Worm (Caenorhabditis elegans): Measurements from ENCODE around the gene W02D7.4.
A peak's percentile ranks its signal among the peaks of the same experiment; 100 is the strongest.

Gene W02D7.4

ce11 chrV:8305940-8306339, 8.5 kb upstream of the W02D7.4 start:
- peak; percentile 74 for TF ChIP-seq dmd-6 (GFP tag; IDR thresholded peaks at IDR 0.05)
- no peak for TF ChIP-seq R02D3.7 (tag; optimal IDR thresholded peaks at IDR 0.05)
- TF ChIP-seq daf-16 (GFP tag; optimal IDR thresholded peaks at IDR 0.05): no peak
- peak; percentile 38 for TF ChIP-seq daf-16 (tag; optimal IDR thresholded peaks at IDR 0.05)
- peak; percentile 46 for TF ChIP-seq pqm-1 (tag; optimal IDR thresholded peaks at IDR 0.05)
- TF ChIP-seq dve-1 (tag; optimal IDR thresholded peaks at IDR 0.05; ENCODE audit: insufficient read depth): peak; percentile 43

ce11 chrV:8304461-8305195, 7.2 kb upstream of the W02D7.4 start, which contains the start of gene W02D7.11:
Gene W02D7.11, minus strand, starts transcription at chrV:8304511.
- TF ChIP-seq nhr-48 (tag; optimal IDR thresholded peaks at IDR 0.05) (no peak), ZK546.5 (tag; optimal IDR thresholded peaks at IDR 0.05) (no peak), T26A8.4 (GFP tag; IDR thresholded peaks at IDR 0.05) (no peak), ceh-20 (GFP tag; IDR thresholded peaks at IDR 0.05) (no peak), lin-29 (GFP tag; IDR thresholded peaks at IDR 0.05) (no peak), unc-62 (GFP tag; optimal IDR thresholded peaks at IDR 0.05 in 1 of 2) (no peak), unc-62 (tag; optimal IDR thresholded peaks at IDR 0.05) (no peak), Y5F2A.4 (GFP tag; optimal IDR thresholded peaks at IDR 0.05) (no peak), ztf-7 (tag; optimal IDR thresholded peaks at IDR 0.05) (no peak), dve-1 (tag; optimal IDR thresholded peaks at IDR 0.05; ENCODE audit: insufficient read depth) (peak; percentile 5), F37D6.2 (tag; optimal IDR thresholded peaks at IDR 0.05) (no peak), F26F4.8 (GFP tag; conservative IDR thresholded peaks at IDR 0.05) (no peak), aly-2 (tag; optimal IDR thresholded peaks at IDR 0.05) (no peak), daf-16 (GFP tag; optimal IDR thresholded peaks at IDR 0.05) (no peak), daf-16 (tag; optimal IDR thresholded peaks at IDR 0.05) (peak; percentile 66)

ce11 chrV:8302522-8302921, 5.1 kb upstream of the W02D7.4 start, which contains the start of gene sel-9:
Gene sel-9, minus strand, starts transcription at chrV:8302580.
- no peak for TF ChIP-seq F26F4.8 (GFP tag; conservative IDR thresholded peaks at IDR 0.05)
- TF ChIP-seq mes-2 (tag; optimal IDR thresholded peaks at IDR 0.05; ENCODE audit: poor library complexity, severe bottlenecking): no peak
- no peak for TF ChIP-seq daf-16 (GFP tag; optimal IDR thresholded peaks at IDR 0.05)
- peak; percentile 27 for TF ChIP-seq daf-16 (tag; optimal IDR thresholded peaks at IDR 0.05)
- no peak for TF ChIP-seq ctbp-1 (GFP tag; IDR thresholded peaks at IDR 0.05)
- no peak for TF ChIP-seq ztf-7 (tag; optimal IDR thresholded peaks at IDR 0.05)
- TF ChIP-seq T20F7.1 (GFP tag; optimal IDR thresholded peaks at IDR 0.05): peak; percentile 97
- TF ChIP-seq lin-29 (GFP tag; IDR thresholded peaks at IDR 0.05): no peak
- no peak for TF ChIP-seq lin-15B (tag; optimal IDR thresholded peaks at IDR 0.05)
- TF ChIP-seq dve-1 (tag; optimal IDR thresholded peaks at IDR 0.05; ENCODE audit: insufficient read depth): peak; percentile 37
- no peak for TF ChIP-seq ZK337.2 (GFP tag; IDR thresholded peaks at IDR 0.05)
- no peak for TF ChIP-seq saeg-2 (GFP tag; IDR thresholded peaks at IDR 0.05)
- TF ChIP-seq sdz-12 (GFP tag; optimal IDR thresholded peaks at IDR 0.05): no peak
- no peak for TF ChIP-seq nhr-6 (tag; optimal IDR thresholded peaks at IDR 0.05)
- TF ChIP-seq ztf-11 (tag; optimal IDR thresholded peaks at IDR 0.05): no peak
- TF ChIP-seq fkh-10 (GFP tag; optimal IDR thresholded peaks at IDR 0.05): no peak
- no peak for TF ChIP-seq daf-19 (GFP tag; conservative IDR thresholded peaks at IDR 0.05)
- no peak for TF ChIP-seq php-3 (GFP tag; IDR thresholded peaks at IDR 0.05)
- no peak for TF ChIP-seq unc-39 (tag; optimal IDR thresholded peaks at IDR 0.05)
- peak; percentile 67 for TF ChIP-seq aha-1 (tag)
- TF ChIP-seq madf-5 (GFP tag; IDR thresholded peaks at IDR 0.05): no peak
- no peak for TF ChIP-seq dmd-8 (GFP tag; IDR thresholded peaks at IDR 0.05)
- no peak for TF ChIP-seq duxl-1 (tag; optimal IDR thresholded peaks at IDR 0.05; ENCODE audit: poor library complexity)
- peak; percentile 38 for TF ChIP-seq hlh-30 (tag; optimal IDR thresholded peaks at IDR 0.05; ENCODE audit: insufficient read depth)
- peak; percentile 89 for TF ChIP-seq dpl-1 (GFP tag; optimal IDR thresholded peaks at IDR 0.05)
- no peak for TF ChIP-seq set-16 (GFP tag; IDR thresholded peaks at IDR 0.05)
- no peak for TF ChIP-seq pqm-1 (tag; optimal IDR thresholded peaks at IDR 0.05)
- TF ChIP-seq Y75B8A.6 (GFP tag; IDR thresholded peaks at IDR 0.05): no peak
- no peak for TF ChIP-seq R02D3.7 (tag; optimal IDR thresholded peaks at IDR 0.05)
- TF ChIP-seq lin-13 (GFP tag; optimal IDR thresholded peaks at IDR 0.05): no peak
- TF ChIP-seq nhr-237 (tag; optimal IDR thresholded peaks at IDR 0.05): no peak
- TF ChIP-seq nhr-41 (GFP tag; IDR thresholded peaks at IDR 0.05): no peak
- TF ChIP-seq jun-1 (tag; optimal IDR thresholded peaks at IDR 0.05): no peak
- no peak for TF ChIP-seq ceh-20 (GFP tag; IDR thresholded peaks at IDR 0.05)
- TF ChIP-seq mep-1 (tag; optimal IDR thresholded peaks at IDR 0.05): peak; percentile 45
- TF ChIP-seq nhr-25 (tag; optimal IDR thresholded peaks at IDR 0.05; ENCODE audit: borderline replicate concordance, insufficient read depth): no peak
